Worm (Caenorhabditis elegans): ENCODE data around the gene dcar-1.

Gene dcar-1

DNA sequence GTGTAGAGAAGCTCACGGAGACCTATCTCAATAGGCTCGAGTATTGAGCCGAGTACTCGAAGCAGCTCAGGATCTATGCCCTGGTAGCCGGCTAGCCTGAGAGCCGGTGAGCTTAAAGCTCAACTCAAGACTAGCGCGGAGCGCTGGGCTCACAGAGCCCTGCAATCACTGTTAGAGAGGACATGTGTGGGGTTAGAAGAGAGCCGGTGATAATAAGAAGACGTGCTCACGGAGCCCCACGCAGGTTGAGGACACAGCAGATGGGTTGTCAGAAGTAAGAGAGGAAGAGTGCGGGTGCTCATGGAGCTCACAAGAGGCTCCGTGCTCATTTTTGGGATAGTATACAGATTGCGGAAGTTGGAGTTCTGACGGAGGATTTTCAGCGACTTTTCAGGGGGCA, 42.2 kb downstream of the dcar-1 start:
- TF ChIP-seq ztf-4 (tag; optimal IDR thresholded peaks at IDR 0.05), result no peak

DNA sequence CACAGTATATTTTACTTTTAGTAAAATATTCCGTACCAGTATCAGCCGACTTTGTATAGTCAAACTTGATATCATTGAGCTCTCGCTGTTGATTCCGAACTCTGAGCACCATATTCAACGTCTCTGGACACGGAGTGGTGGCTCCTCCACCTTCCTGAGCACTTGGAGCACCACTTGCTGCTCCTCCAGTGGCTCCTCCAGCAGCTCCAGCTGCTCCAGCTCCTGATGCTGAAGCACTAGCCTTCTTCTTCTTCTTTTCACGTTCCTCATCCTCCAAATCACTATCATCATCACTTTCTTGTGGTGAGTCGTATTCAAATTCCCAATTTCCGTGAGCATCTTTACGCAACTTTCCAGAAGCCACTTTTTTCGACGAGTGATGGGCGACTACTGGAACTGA, 46.0 kb downstream of the dcar-1 start:
- TF ChIP-seq R02D3.7 (tag; optimal IDR thresholded peaks at IDR 0.05), result no peak
- TF ChIP-seq unc-62 (GFP tag; optimal IDR thresholded peaks at IDR 0.05), result no peak
- TF ChIP-seq nhr-28 (tag; optimal IDR thresholded peaks at IDR 0.05), result no peak
- TF ChIP-seq sea-2 (GFP tag; optimal IDR thresholded peaks at IDR 0.05), result no peak
- no peak for TF ChIP-seq mdl-1 (tag; optimal IDR thresholded peaks at IDR 0.05)
- no peak for TF ChIP-seq aly-2 (tag; optimal IDR thresholded peaks at IDR 0.05)
- TF ChIP-seq jun-1 (tag; optimal IDR thresholded peaks at IDR 0.05), result no peak
- TF ChIP-seq mml-1 (tag; optimal IDR thresholded peaks at IDR 0.05), result no peak
- no peak for TF ChIP-seq nhr-12 (tag; optimal IDR thresholded peaks at IDR 0.05)
- TF ChIP-seq pqm-1 (tag; optimal IDR thresholded peaks at IDR 0.05), result no peak
- no peak for TF ChIP-seq eor-1 (tag; optimal IDR thresholded peaks at IDR 0.05)
- no peak for TF ChIP-seq ZK546.5 (tag; optimal IDR thresholded peaks at IDR 0.05)
- no peak for TF ChIP-seq ama-1 (optimal IDR thresholded peaks at IDR 0.05)
- TF ChIP-seq ztf-11 (tag; optimal IDR thresholded peaks at IDR 0.05), result no peak
- no peak for TF ChIP-seq tbx-2 (tag; optimal IDR thresholded peaks at IDR 0.05)
- no peak for TF ChIP-seq unc-39 (tag; optimal IDR thresholded peaks at IDR 0.05)
- TF ChIP-seq ceh-16 (tag; optimal IDR thresholded peaks at IDR 0.05), result no peak
- no peak for TF ChIP-seq egl-27 (tag; optimal IDR thresholded peaks at IDR 0.05)
- no peak for TF ChIP-seq ceh-82 (tag; optimal IDR thresholded peaks at IDR 0.05)
- no peak for TF ChIP-seq lin-39 (tag; optimal IDR thresholded peaks at IDR 0.05)

DNA sequence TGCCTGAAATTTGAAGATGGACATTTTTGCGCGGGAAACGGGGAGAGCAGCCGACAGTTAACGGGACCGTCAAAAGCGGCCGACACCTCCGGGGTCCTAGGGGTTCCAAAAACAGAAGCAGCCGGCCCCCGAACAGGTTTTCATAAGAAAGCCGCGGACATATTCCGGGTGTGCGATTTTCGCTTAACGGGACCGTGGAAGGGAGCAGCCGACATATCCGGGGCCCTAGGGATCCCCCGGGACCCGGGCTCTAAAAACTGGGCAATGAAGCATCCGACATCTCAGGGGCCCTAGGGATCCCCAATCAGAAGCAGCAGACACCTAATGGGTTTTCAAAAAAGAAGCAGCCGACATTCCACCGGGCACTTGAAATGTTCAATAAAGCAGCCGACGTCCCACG, 52.4 kb downstream of the dcar-1 start:
- no peak for TF ChIP-seq nhr-25 (tag; optimal IDR thresholded peaks at IDR 0.05)
- TF ChIP-seq elt-1 (tag; optimal IDR thresholded peaks at IDR 0.05), result no peak
- no peak for TF ChIP-seq elt-2 (tag; optimal IDR thresholded peaks at IDR 0.05)
- TF ChIP-seq ceh-82 (tag; optimal IDR thresholded peaks at IDR 0.05), result no peak
- TF ChIP-seq eor-1 (tag; optimal IDR thresholded peaks at IDR 0.05), result no peak
- TF ChIP-seq ceh-28 (tag; optimal IDR thresholded peaks at IDR 0.05), result no peak
- TF ChIP-seq pha-4 (tag; optimal IDR thresholded peaks at IDR 0.05), result no peak
- no peak for TF ChIP-seq mml-1 (tag; optimal IDR thresholded peaks at IDR 0.05)
- TF ChIP-seq nfya-1 (tag; optimal IDR thresholded peaks at IDR 0.05; ENCODE audit: insufficient read depth), result no peak
- no peak for TF ChIP-seq hmg-11 (tag; optimal IDR thresholded peaks at IDR 0.05)
- TF ChIP-seq nhr-28 (tag; optimal IDR thresholded peaks at IDR 0.05), result no peak

ce11 chrV:17966747-17967146, 56.6 kb downstream of the dcar-1 start, which contains the start of gene gck-3:
TSS of gene gck-3 (minus strand) at chrV:17966847.
- no peak for TF ChIP-seq elt-1 (tag; optimal IDR thresholded peaks at IDR 0.05)
- no peak for TF ChIP-seq jun-1 (tag; optimal IDR thresholded peaks at IDR 0.05)
- no peak for TF ChIP-seq snpc-4 (tag; optimal IDR thresholded peaks at IDR 0.05)
- TF ChIP-seq nfya-1 (tag; optimal IDR thresholded peaks at IDR 0.05; ENCODE audit: insufficient read depth), result no peak
- TF ChIP-seq nhr-28 (tag; optimal IDR thresholded peaks at IDR 0.05), result no peak
- no peak for TF ChIP-seq lin-39 (tag; optimal IDR thresholded peaks at IDR 0.05)
- TF ChIP-seq nhr-43 (tag; optimal IDR thresholded peaks at IDR 0.05; ENCODE audit: poor library complexity, severe bottlenecking), result no peak
- TF ChIP-seq R02D3.7 (tag; optimal IDR thresholded peaks at IDR 0.05), result no peak
